Fruit fly (Drosophila melanogaster) whole organism, embryonic: ENCODE data around the gene Hsdl2.
A peak's percentile ranks its signal among the peaks of the same experiment; 100 is the strongest.

ENCODE experiments used
- Antp ChIP-seq: fragments of 200-800 bp; sonication (Bioruptor generic); optimal IDR thresholded peaks from 3 replicates; lab custom pipeline; 2016; ENCODE audit warnings: missing biosample characterization, missing genetic modification characterization
- BtbVII ChIP-seq: fragments of 200-800 bp; sonication (Bioruptor generic); optimal IDR thresholded peaks from 3 replicates; lab custom pipeline; 2017; ENCODE audit warnings: missing biosample characterization, mild to moderate bottlenecking, missing genetic modification characterization
- CG15514 ChIP-seq: fragments of 200-800 bp; sonication (Bioruptor generic); optimal IDR thresholded peaks from 3 replicates; lab custom pipeline; 2017; ENCODE audit warnings: missing biosample characterization, missing genetic modification characterization, mild to moderate bottlenecking, moderate library complexity, missing genetic modification reagents
- CG15601 ChIP-seq: fragments of 200-800 bp; sonication (Bioruptor generic); optimal IDR thresholded peaks from 3 replicates; lab custom pipeline; 2019; ENCODE audit warnings: missing biosample characterization, mild to moderate bottlenecking, missing genetic modification characterization, moderate library complexity
- CG17612 ChIP-seq: fragments of 200-800 bp; sonication (Bioruptor generic); IDR thresholded peaks from 2 replicates; pipeline ENCODE4 v1.3.6; 2022; ENCODE audit warnings: missing biosample characterization, missing genetic modification characterization
- CG2120 ChIP-seq: fragments of 200-800 bp; sonication (Bioruptor generic); optimal IDR thresholded peaks from 3 replicates; lab custom pipeline; 2016; ENCODE audit warnings: missing biosample characterization, missing genetic modification characterization
- CG43689 ChIP-seq: fragments of 200-800 bp; sonication (Bioruptor generic); IDR thresholded peaks from 2 replicates; pipeline ENCODE4 v1.3.6; 2022; ENCODE audit warnings: missing biosample characterization, missing genetic modification characterization
- CG4617 ChIP-seq: fragments of 200-800 bp; sonication (Bioruptor generic); optimal IDR thresholded peaks from 3 replicates; lab custom pipeline; 2016; ENCODE audit warnings: missing biosample characterization, missing genetic modification characterization, borderline replicate concordance
- CG6654 ChIP-seq: fragments of 200-800 bp; sonication (Bioruptor generic); optimal IDR thresholded peaks from 2 replicates; lab custom pipeline; 2017; ENCODE audit warnings: missing biosample characterization, mild to moderate bottlenecking, missing genetic modification characterization
- CG7963 ChIP-seq: fragments of 200-800 bp; sonication (Bioruptor generic); IDR thresholded peaks from 3 replicates; pipeline ENCODE4 v1.3.6; 2022; ENCODE audit warnings: missing biosample characterization, missing genetic modification characterization; ENCODE audit not compliant: partially characterized antibody
- CG9797 ChIP-seq: fragments of 200-800 bp; sonication (Bioruptor generic); optimal IDR thresholded peaks from 3 replicates; lab custom pipeline; 2018; ENCODE audit warnings: missing biosample characterization, mild to moderate bottlenecking, missing genetic modification characterization
- Dbx ChIP-seq: fragments of 200-800 bp; sonication (Bioruptor generic); IDR thresholded peaks from 3 replicates; pipeline ENCODE4 v1.3.6; 2022; ENCODE audit warnings: missing biosample characterization, missing genetic modification characterization
- Dp ChIP-seq: fragments of 200-800 bp; sonication (Bioruptor generic); optimal IDR thresholded peaks from 2 replicates; lab custom pipeline; 2018; ENCODE audit warnings: missing biosample characterization, mild to moderate bottlenecking, missing genetic modification characterization, moderate library complexity
- E2f2 ChIP-seq: fragments of 200-800 bp; sonication (Bioruptor generic); IDR thresholded peaks from 2 replicates; pipeline ENCODE4 v1.3.6; 2022; ENCODE audit warnings: missing biosample characterization, missing genetic modification characterization
- Fer1 ChIP-seq: fragments of 200-800 bp; sonication (Bioruptor generic); optimal IDR thresholded peaks from 2 replicates; lab custom pipeline; 2017; ENCODE audit warnings: missing biosample characterization, mild to moderate bottlenecking, missing genetic modification characterization
- HmgD ChIP-seq: fragments of 200-800 bp; sonication (Bioruptor generic); optimal IDR thresholded peaks from 3 replicates; lab custom pipeline; 2016; ENCODE audit warnings: missing biosample characterization, missing genetic modification characterization
- Hmr ChIP-seq: fragments of 200-800 bp; sonication (Bioruptor generic); optimal IDR thresholded peaks from 3 replicates; lab custom pipeline; 2017; ENCODE audit warnings: mild to moderate bottlenecking, missing biosample characterization, missing genetic modification reagents, missing genetic modification characterization
- MBD-R2 ChIP-seq: fragments of 200-800 bp; sonication (Bioruptor generic); IDR thresholded peaks from 2 replicates; pipeline ENCODE4 v1.3.6; 2022; ENCODE audit warnings: missing biosample characterization, missing genetic modification characterization
- MESR4 ChIP-seq: fragments of 200-800 bp; sonication (Bioruptor generic); optimal IDR thresholded peaks from 2 replicates; lab custom pipeline; 2018; ENCODE audit warnings: missing biosample characterization, mild to moderate bottlenecking, missing genetic modification characterization, moderate library complexity
- Myb ChIP-seq: fragments of 200-800 bp; sonication (Bioruptor generic); optimal IDR thresholded peaks from 2 replicates; lab custom pipeline; 2016; ENCODE audit warnings: missing biosample characterization, missing genetic modification characterization
- Vsx1 ChIP-seq: fragments of 200-800 bp; sonication (Bioruptor generic); optimal IDR thresholded peaks from 2 replicates; lab custom pipeline; 2017; ENCODE audit warnings: missing biosample characterization, mild to moderate bottlenecking, missing genetic modification characterization, missing genetic modification reagents
- ab ChIP-seq: fragments of 200-800 bp; sonication (Bioruptor generic); optimal IDR thresholded peaks from 2 replicates; lab custom pipeline; 2016; ENCODE audit warnings: missing biosample characterization, missing genetic modification characterization
- abd-A ChIP-seq: fragments of 200-800 bp; sonication (Bioruptor generic); optimal IDR thresholded peaks from 3 replicates; lab custom pipeline; 2019; ENCODE audit warnings: missing biosample characterization, mild to moderate bottlenecking, missing genetic modification characterization, moderate library complexity
- al ChIP-seq: fragments of 200-800 bp; sonication (Bioruptor generic); IDR thresholded peaks from 2 replicates; pipeline ENCODE4 v1.3.6; 2022; ENCODE audit warnings: missing biosample characterization, missing genetic modification characterization
- cg ChIP-seq: fragments of 200-800 bp; sonication (Bioruptor generic); optimal IDR thresholded peaks from 3 replicates; lab custom pipeline; 2019; ENCODE audit warnings: missing biosample characterization, mild to moderate bottlenecking, missing genetic modification characterization, moderate library complexity
- croc ChIP-seq: fragments of 200-800 bp; sonication (Bioruptor generic); conservative IDR thresholded peaks from 3 replicates; pipeline ENCODE4 v1.3.6; 2022; ENCODE audit warnings: missing biosample characterization, missing genetic modification characterization
- cwo ChIP-seq: fragments of 200-800 bp; sonication (Bioruptor generic); optimal IDR thresholded peaks from 3 replicates; lab custom pipeline; 2017; ENCODE audit warnings: missing biosample characterization, missing genetic modification characterization, mild to moderate bottlenecking, moderate library complexity, missing genetic modification reagents
- ewg ChIP-seq: fragments of 200-800 bp; sonication (Bioruptor generic); optimal IDR thresholded peaks from 3 replicates; lab custom pipeline; 2017; ENCODE audit warnings: mild to moderate bottlenecking, missing biosample characterization, missing genetic modification reagents, missing genetic modification characterization
- ftz-f1 ChIP-seq: fragments of 200-800 bp; sonication (Bioruptor generic); optimal IDR thresholded peaks from 2 replicates; lab custom pipeline; 2016; ENCODE audit warnings: missing biosample characterization, missing genetic modification characterization
- gfzf ChIP-seq: fragments of 200-800 bp; sonication (Bioruptor generic); optimal IDR thresholded peaks from 2 replicates; lab custom pipeline; 2016; ENCODE audit warnings: missing biosample characterization, mild to moderate bottlenecking, missing genetic modification characterization, moderate library complexity
- lola ChIP-seq, 3 experiments: fragments of >200 bp in 2 of 3; fragments of 200-800 bp in 1 of 3; sonication (Bioruptor generic) in 1 of 3; optimal IDR thresholded peaks; 2 replicates each; lab custom pipeline; 2017 to 2019; ENCODE audit warnings: missing biosample characterization in 3 of 3, missing genetic modification characterization in 3 of 3, mild to moderate bottlenecking in 1 of 3, moderate library complexity in 1 of 3
- nerfin-2 ChIP-seq: fragments of 200-800 bp; sonication (Bioruptor generic); IDR thresholded peaks from 2 replicates; pipeline ENCODE4 v1.3.6; 2022; ENCODE audit warnings: missing biosample characterization, missing genetic modification characterization; ENCODE audit not compliant: partially characterized antibody
- otp ChIP-seq: fragments of 200-800 bp; sonication (Bioruptor generic); IDR thresholded peaks from 3 replicates; pipeline ENCODE4, ENCODE4 v1.3.6; 2022; ENCODE audit warnings: missing biosample characterization, missing genetic modification characterization
- peb ChIP-seq: fragments of 200-800 bp; sonication (Bioruptor generic); IDR thresholded peaks from 2 replicates; pipeline ENCODE4 v1.3.6; 2022; ENCODE audit warnings: missing biosample characterization, missing genetic modification characterization
- pita ChIP-seq: fragments of 200-800 bp; sonication (Bioruptor generic); optimal IDR thresholded peaks from 2 replicates; lab custom pipeline; 2017; ENCODE audit warnings: missing biosample characterization, mild to moderate bottlenecking, missing genetic modification characterization
- pzg ChIP-seq: fragments of 200-800 bp; sonication (Bioruptor generic); optimal IDR thresholded peaks from 3 replicates; lab custom pipeline; 2018; ENCODE audit warnings: missing biosample characterization, mild to moderate bottlenecking, missing genetic modification characterization, moderate library complexity
- sisA ChIP-seq: fragments of 200-800 bp; sonication (Bioruptor generic); IDR thresholded peaks from 2 replicates; pipeline ENCODE4 v1.3.6; 2022; ENCODE audit warnings: missing biosample characterization, missing genetic modification characterization
- ssp ChIP-seq: fragments of 200-800 bp; sonication (Bioruptor generic); IDR thresholded peaks from 2 replicates; pipeline ENCODE4 v1.3.6; 2022; ENCODE audit warnings: missing biosample characterization, missing genetic modification characterization
- stc ChIP-seq: fragments of 200-800 bp; sonication (Bioruptor generic); IDR thresholded peaks from 2 replicates; pipeline ENCODE4 v1.3.6; 2022; ENCODE audit warnings: missing biosample characterization, missing genetic modification characterization
- unpg ChIP-seq: fragments of 200-800 bp; sonication (Bioruptor generic); optimal IDR thresholded peaks from 3 replicates; lab custom pipeline; 2018; ENCODE audit warnings: missing biosample characterization, mild to moderate bottlenecking, missing genetic modification characterization, moderate library complexity

Hsdl2 gene

DNA sequence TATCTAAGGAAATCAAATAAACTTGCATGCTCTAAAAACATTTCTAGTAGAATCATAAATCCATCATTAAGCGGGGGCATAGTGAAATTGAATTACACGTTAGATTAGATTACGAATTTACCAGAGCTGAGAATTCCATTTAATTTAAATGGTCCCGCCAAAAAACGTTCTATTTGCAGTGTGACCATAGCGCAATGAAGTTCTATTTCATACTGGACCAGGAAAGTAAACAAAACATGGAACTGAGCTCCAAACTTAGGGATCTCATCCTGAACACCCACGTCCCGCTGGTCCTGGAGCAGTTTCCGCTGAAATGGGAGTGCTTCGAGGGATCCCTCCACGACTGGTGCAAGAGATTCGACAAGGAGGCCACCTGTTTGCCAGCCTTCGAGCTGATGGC is 17.7 kb downstream of the Hsdl2 start, which contains the start of gene HSPBAP1:
Gene HSPBAP1, plus strand, starts transcription at position 217 of the 400 bp plus-strand sequence.
- TF ChIP-seq CG2120 (no peak), sisA (GFP tag; lab: Robert Waterston, UW) (no peak), Hmr (GFP tag; lab: Kevin White, UChicago) (no peak), CG7963 (no peak), cwo (GFP tag; lab: Kevin White, UChicago) (no peak), E2f2 (GFP tag; lab: Robert Waterston, UW) (peak; percentile 87), Dbx (GFP tag; lab: Robert Waterston, UW) (no peak), HmgD (GFP tag; lab: Kevin White, UChicago) (no peak), Myb (GFP tag; lab: Kevin White, UChicago) (peak; percentile 41), pita (GFP tag; lab: Kevin White, UChicago) (no peak), al (GFP tag; lab: Robert Waterston, UW) (no peak), cg (GFP tag; lab: Kevin White, UChicago) (no peak), ewg (no peak), CG9797 (peak; percentile 58), croc (GFP tag; lab: Robert Waterston, UW) (no peak), ftz-f1 (GFP tag; lab: Kevin White, UChicago) (peak; percentile 71), stc (no peak), peb (GFP tag; lab: Robert Waterston, UW) (no peak), abd-A (tag; lab: Kevin White, UChicago) (no peak), Fer1 (GFP tag; lab: Kevin White, UChicago) (no peak), nerfin-2 (GFP tag; lab: Robert Waterston, UW) (no peak), ssp (GFP tag; lab: Robert Waterston, UW) (no peak), Antp (no peak), MESR4 (GFP tag; lab: Kevin White, UChicago) (peak; percentile 33), Dp (GFP tag; lab: Kevin White, UChicago) (peak; percentile 81), Vsx1 (GFP tag; lab: Kevin White, UChicago) (no peak), lola (GFP tag; optimal IDR thresholded peaks at IDR 0.05; lab: Kevin White, UChicago) (no peak), CG17612 (GFP tag; lab: Robert Waterston, UW) (no peak), CG6654 (GFP tag; lab: Kevin White, UChicago) (no peak), otp (GFP tag; lab: Robert Waterston, UW) (no peak), pzg (peak; percentile 38), CG43689 (GFP tag; lab: Robert Waterston, UW) (no peak), ab (GFP tag; lab: Kevin White, UChicago) (no peak), CG15514 (peak; percentile 0), CG4617 (peak; percentile 42), BtbVII (GFP tag; lab: Kevin White, UChicago) (no peak), gfzf (peak; percentile 67), CG15601 (no peak), unpg (GFP tag; lab: Kevin White, UChicago) (no peak), MBD-R2 (GFP tag; lab: Robert Waterston, UW) (peak; percentile 46; the same call in 1 of the 2 replicates)
